Worm (Caenorhabditis elegans) whole organism, late embryonic: ENCODE results near the gene asd-1.

Experiments
- C08G9.2 ChIP-seq: sonication (generic microtip); optimal IDR thresholded peaks from 2 replicates; lab custom pipeline; 2016; ENCODE audit warnings: mild to moderate bottlenecking, missing genetic modification characterization, moderate library complexity, missing compliant biosample characterization
- F13H6.1 ChIP-seq: sonication (generic microtip); optimal IDR thresholded peaks from 2 replicates; lab custom pipeline; 2016; ENCODE audit warnings: missing genetic modification characterization, missing compliant biosample characterization
- K02D7.2 ChIP-seq: sonication (generic microtip); optimal IDR thresholded peaks from 2 replicates; lab custom pipeline; 2017; ENCODE audit warnings: mild to moderate bottlenecking, missing genetic modification characterization, missing compliant biosample characterization
- K09A11.1 ChIP-seq: sonication (generic microtip); optimal IDR thresholded peaks from 2 replicates; lab custom pipeline; 2017; ENCODE audit warnings: antibody characterized with exemption, mild to moderate bottlenecking, missing genetic modification characterization, missing compliant biosample characterization; ENCODE audit not compliant: insufficient read depth
- T23F11.4 ChIP-seq: fragments of 200-800 bp; sonication (Bioruptor generic); optimal IDR thresholded peaks from 2 replicates; lab custom pipeline; 2018; ENCODE audit warnings: mild to moderate bottlenecking, missing genetic modification characterization, missing compliant biosample characterization
- Y22D7AL.16 ChIP-seq: sonication (generic microtip); optimal IDR thresholded peaks from 2 replicates; lab custom pipeline; 2016; ENCODE audit warnings: missing genetic modification characterization, missing compliant biosample characterization
- ama-1 ChIP-seq: fragments of 150-350 bp; optimal IDR thresholded peaks from 2 replicates; lab custom pipeline; 2014
- ceh-18 ChIP-seq: sonication (generic microtip); optimal IDR thresholded peaks from 2 replicates; lab custom pipeline; 2016; ENCODE audit warnings: missing genetic modification characterization, missing compliant biosample characterization
- ceh-19 ChIP-seq: fragments of 200-800 bp; sonication (Bioruptor generic); optimal IDR thresholded peaks from 2 replicates; lab custom pipeline; 2018; ENCODE audit warnings: mild to moderate bottlenecking, missing genetic modification characterization, missing compliant biosample characterization
- ceh-2 ChIP-seq: sonication (generic microtip); optimal IDR thresholded peaks from 2 replicates; lab custom pipeline; 2016; ENCODE audit warnings: missing genotype, missing genetic modification characterization, missing compliant biosample characterization
- ceh-24 ChIP-seq: sonication (generic microtip); optimal IDR thresholded peaks from 2 replicates; lab custom pipeline; 2016; ENCODE audit warnings: mild to moderate bottlenecking, missing genetic modification characterization, missing compliant biosample characterization
- ceh-30 ChIP-seq: fragments of 150-350 bp; optimal IDR thresholded peaks from 2 replicates; lab custom pipeline; 2014; ENCODE audit warnings: missing biosample characterization, missing genetic modification characterization
- ceh-48 ChIP-seq: sonication (generic microtip); optimal IDR thresholded peaks from 2 replicates; lab custom pipeline; 2016; ENCODE audit warnings: missing genetic modification characterization, inconsistent platforms, missing compliant biosample characterization
- ceh-6 ChIP-seq: fragments of 200-800 bp; sonication (Bioruptor generic); optimal IDR thresholded peaks from 2 replicates; lab custom pipeline; 2018; ENCODE audit warnings: mild to moderate bottlenecking, missing genetic modification characterization, missing compliant biosample characterization
- ceh-9 ChIP-seq: sonication (generic microtip); optimal IDR thresholded peaks from 2 replicates; lab custom pipeline; 2016; ENCODE audit warnings: mild to moderate bottlenecking, missing genetic modification characterization, inconsistent platforms, missing compliant biosample characterization
- dmd-4 ChIP-seq: sonication (generic microtip); optimal IDR thresholded peaks from 2 replicates; lab custom pipeline; 2016; ENCODE audit warnings: borderline replicate concordance, missing genetic modification characterization, missing compliant biosample characterization
- dve-1 ChIP-seq: sonication (generic microtip); optimal IDR thresholded peaks from 2 replicates; lab custom pipeline; 2017; ENCODE audit warnings: antibody characterized with exemption, mild to moderate bottlenecking, missing genetic modification characterization, missing compliant biosample characterization
- elt-4 ChIP-seq: sonication (generic microtip); optimal IDR thresholded peaks from 2 replicates; lab custom pipeline; 2016; ENCODE audit warnings: missing genetic modification characterization, missing compliant biosample characterization
- fax-1 ChIP-seq: sonication (generic microtip); optimal IDR thresholded peaks from 2 replicates; lab custom pipeline; 2016; ENCODE audit warnings: missing genotype, missing genetic modification characterization, missing compliant biosample characterization
- fkh-10 ChIP-seq: fragments of 150-350 bp; optimal IDR thresholded peaks from 2 replicates; lab custom pipeline; 2014; ENCODE audit warnings: missing biosample characterization, missing genetic modification reagents, missing genetic modification characterization
- fkh-6 ChIP-seq: sonication (generic microtip); optimal IDR thresholded peaks from 2 replicates; lab custom pipeline; 2016; ENCODE audit warnings: missing genetic modification characterization, missing compliant biosample characterization
- gmeb-2 ChIP-seq: sonication (generic microtip); optimal IDR thresholded peaks from 2 replicates; lab custom pipeline; 2016; ENCODE audit warnings: missing genetic modification characterization, inconsistent platforms, missing compliant biosample characterization
- hlh-13 ChIP-seq: fragments of 200-800 bp; sonication (Bioruptor generic); optimal IDR thresholded peaks from 2 replicates; lab custom pipeline; 2018; ENCODE audit warnings: mild to moderate bottlenecking, missing genetic modification characterization, missing compliant biosample characterization
- hlh-15 ChIP-seq: sonication (generic microtip); optimal IDR thresholded peaks from 2 replicates; lab custom pipeline; 2016; ENCODE audit warnings: missing genetic modification characterization, missing compliant biosample characterization
- hlh-30 ChIP-seq: sonication (generic microtip); optimal IDR thresholded peaks from 2 replicates; lab custom pipeline; 2017; ENCODE audit warnings: antibody characterized with exemption, missing genetic modification characterization, missing compliant biosample characterization; ENCODE audit not compliant: insufficient read depth
- hlh-8 ChIP-seq: sonication (generic microtip); optimal IDR thresholded peaks from 2 replicates; lab custom pipeline; 2016; ENCODE audit warnings: missing genotype, missing genetic modification characterization, missing compliant biosample characterization
- lin-11 ChIP-seq: fragments of 200-800 bp; sonication (Bioruptor generic); optimal IDR thresholded peaks from 2 replicates; lab custom pipeline; 2018; ENCODE audit warnings: mild to moderate bottlenecking, missing genetic modification characterization, missing compliant biosample characterization
- madf-2 ChIP-seq: sonication (generic microtip); optimal IDR thresholded peaks from 2 replicates; lab custom pipeline; 2017; ENCODE audit warnings: missing genetic modification characterization, missing compliant biosample characterization
- nfya-1 ChIP-seq: sonication (generic microtip); optimal IDR thresholded peaks from 2 replicates; lab custom pipeline; 2017; ENCODE audit warnings: missing genetic modification characterization, mild to moderate bottlenecking, missing compliant biosample characterization, antibody characterized with exemption, moderate library complexity
- odd-2 ChIP-seq: sonication (generic microtip); optimal IDR thresholded peaks from 2 replicates; lab custom pipeline; 2017; ENCODE audit warnings: antibody characterized with exemption, mild to moderate bottlenecking, missing genetic modification characterization, missing compliant biosample characterization
- pag-3 ChIP-seq: sonication (generic microtip); optimal IDR thresholded peaks from 2 replicates; lab custom pipeline; 2016; ENCODE audit warnings: missing compliant biosample characterization, missing genetic modification characterization, borderline replicate concordance
- pax-1 ChIP-seq: fragments of 150-350 bp; optimal IDR thresholded peaks from 2 replicates; lab custom pipeline; 2014; ENCODE audit warnings: missing biosample characterization, missing genetic modification characterization
- pha-2 ChIP-seq: sonication (generic microtip); optimal IDR thresholded peaks from 2 replicates; lab custom pipeline; 2017; ENCODE audit warnings: mild to moderate bottlenecking, missing genetic modification characterization, missing compliant biosample characterization
- pha-4 ChIP-seq: fragments of 150-350 bp; optimal IDR thresholded peaks from 2 replicates; lab custom pipeline; 2018; ENCODE audit warnings: missing biosample characterization, missing genetic modification reagents, missing genetic modification characterization
- pqm-1 ChIP-seq: sonication (generic microtip); optimal IDR thresholded peaks from 2 replicates; lab custom pipeline; 2016; ENCODE audit warnings: missing genetic modification characterization, missing compliant biosample characterization
- pros-1 ChIP-seq: fragments of 150-350 bp; optimal IDR thresholded peaks from 2 replicates; lab custom pipeline; 2014; ENCODE audit warnings: missing biosample characterization, missing genetic modification reagents, missing genetic modification characterization
- rnt-1 ChIP-seq: sonication (generic microtip); optimal IDR thresholded peaks from 2 replicates; lab custom pipeline; 2016; ENCODE audit warnings: missing genetic modification characterization, missing compliant biosample characterization
- sdc-2 ChIP-seq: sonication (generic microtip); optimal IDR thresholded peaks from 2 replicates; lab custom pipeline; 2016; ENCODE audit warnings: missing genotype, missing genetic modification characterization, missing compliant biosample characterization
- sox-2 ChIP-seq: fragments of 200-800 bp; sonication (Bioruptor generic); IDR thresholded peaks from 2 replicates; pipeline ENCODE4 v1.3.6; 2022; ENCODE audit warnings: missing genetic modification reagents, missing genetic modification characterization, missing compliant biosample characterization
- sox-4 ChIP-seq: sonication (generic microtip); optimal IDR thresholded peaks from 2 replicates; lab custom pipeline; 2017; ENCODE audit warnings: mild to moderate bottlenecking, missing genetic modification characterization, inconsistent platforms, missing compliant biosample characterization
- syd-9 ChIP-seq: sonication (generic microtip); optimal IDR thresholded peaks from 2 replicates; lab custom pipeline; 2016; ENCODE audit warnings: mild to moderate bottlenecking, missing genetic modification characterization, moderate library complexity, missing compliant biosample characterization
- tbx-2 ChIP-seq: sonication (generic microtip); optimal IDR thresholded peaks from 2 replicates; lab custom pipeline; 2016; ENCODE audit warnings: missing genetic modification characterization, missing compliant biosample characterization
- tbx-7 ChIP-seq: sonication (generic microtip); optimal IDR thresholded peaks from 2 replicates; lab custom pipeline; 2016; ENCODE audit warnings: missing genotype, missing genetic modification characterization, missing compliant biosample characterization
- unc-42 ChIP-seq: sonication (generic microtip); optimal IDR thresholded peaks from 2 replicates; lab custom pipeline; 2016; ENCODE audit warnings: missing genotype, missing genetic modification characterization, missing compliant biosample characterization
- unc-55 ChIP-seq: sonication (generic microtip); optimal IDR thresholded peaks from 2 replicates; lab custom pipeline; 2017; ENCODE audit warnings: missing biosample characterization, missing genetic modification reagents, missing genetic modification characterization
- unc-86 ChIP-seq: sonication (generic microtip); optimal IDR thresholded peaks from 2 replicates; lab custom pipeline; 2016; ENCODE audit warnings: missing genetic modification characterization, missing compliant biosample characterization
- zip-5 ChIP-seq: sonication (generic microtip); optimal IDR thresholded peaks from 2 replicates; lab custom pipeline; 2016; ENCODE audit warnings: missing genetic modification characterization, missing compliant biosample characterization
- ztf-16 ChIP-seq: sonication (generic microtip); optimal IDR thresholded peaks from 2 replicates; lab custom pipeline; 2017; ENCODE audit warnings: missing genetic modification characterization, missing compliant biosample characterization

The asd-1 gene

DNA sequence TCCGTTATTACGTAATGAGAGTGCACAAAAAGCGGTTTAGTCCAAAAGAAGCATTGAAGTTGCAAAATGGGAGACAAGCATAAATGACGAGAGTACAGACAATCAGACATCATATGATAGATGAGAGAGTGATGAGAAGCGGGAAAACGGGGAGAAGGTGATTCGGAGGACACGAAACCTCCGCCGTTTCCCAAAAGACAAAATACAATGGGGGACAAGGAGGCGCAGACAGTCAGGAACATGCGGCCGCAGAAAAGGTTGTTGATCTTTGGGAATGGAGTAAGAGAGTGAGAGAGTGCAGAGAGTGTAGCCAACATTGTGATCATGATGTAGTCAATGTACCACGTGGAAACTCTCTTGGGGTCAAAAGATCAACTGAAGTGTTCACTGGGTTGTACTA, 40.6 kb downstream of the asd-1 start (continued):
- no peak for TF ChIP-seq hlh-13 (GFP tag; lab: Kevin White, UChicago)
- TF ChIP-seq madf-2 (tag; lab: Kevin White, UChicago) = no peak
- no peak for TF ChIP-seq ztf-16 (tag; lab: Kevin White, UChicago)
- no peak for TF ChIP-seq pax-1 (tag; lab: Kevin White, UChicago)
- peak; percentile 93 for TF ChIP-seq ceh-18 (tag; lab: Kevin White, UChicago)
- TF ChIP-seq F13H6.1 (tag; lab: Kevin White, UChicago) = peak; percentile 74
- no peak for TF ChIP-seq fkh-6 (tag; lab: Kevin White, UChicago)
- TF ChIP-seq ceh-19 (GFP tag; lab: Kevin White, UChicago) = peak; percentile 28
- peak; percentile 1 for TF ChIP-seq fax-1 (tag; lab: Kevin White, UChicago)
- no peak for TF ChIP-seq lin-11 (tag; lab: Kevin White, UChicago)
- TF ChIP-seq K02D7.2 = no peak
- TF ChIP-seq ceh-30 = peak; percentile 57
- TF ChIP-seq pqm-1 (tag; lab: Kevin White, UChicago) = peak; percentile 81
- no peak for TF ChIP-seq odd-2 (tag; lab: Kevin White, UChicago)
- TF ChIP-seq elt-4 (tag; lab: Kevin White, UChicago) = no peak
- no peak for TF ChIP-seq pha-4 (tag; lab: Kevin White, UChicago)
- TF ChIP-seq dmd-4 = no peak
- TF ChIP-seq zip-5 (tag; lab: Kevin White, UChicago) = no peak
- no peak for TF ChIP-seq ceh-9
- TF ChIP-seq ceh-6 (GFP tag; lab: Kevin White, UChicago) = no peak
- TF ChIP-seq sdc-2 (tag; lab: Kevin White, UChicago) = peak; percentile 34
- TF ChIP-seq nfya-1 (tag; lab: Kevin White, UChicago) = peak; percentile 83
- TF ChIP-seq Y22D7AL.16 (tag; lab: Kevin White, UChicago) = no peak
- TF ChIP-seq unc-42 (tag; lab: Kevin White, UChicago) = peak; percentile 59
- TF ChIP-seq pros-1 = peak; percentile 76
- peak; percentile 93 for TF ChIP-seq hlh-30 (tag; lab: Kevin White, UChicago)
- TF ChIP-seq C08G9.2 = peak; percentile 59
- no peak for TF ChIP-seq sox-4 (tag; lab: Kevin White, UChicago)
- peak; percentile 5 for TF ChIP-seq tbx-7 (tag; lab: Kevin White, UChicago)
- TF ChIP-seq dve-1 = peak; percentile 74
- TF ChIP-seq tbx-2 (tag; lab: Kevin White, UChicago) = peak; percentile 84
- no peak for TF ChIP-seq pha-2
- TF ChIP-seq rnt-1 (tag; lab: Kevin White, UChicago) = peak; percentile 92
- peak; percentile 50 for TF ChIP-seq hlh-8 (tag; lab: Kevin White, UChicago)
- TF ChIP-seq fkh-10 = no peak
- no peak for TF ChIP-seq ceh-48 (tag; lab: Kevin White, UChicago)
- TF ChIP-seq unc-55 = peak; percentile 85
- no peak for TF ChIP-seq ceh-24 (tag; lab: Kevin White, UChicago)
- no peak for TF ChIP-seq sox-2 (GFP tag; lab: Robert Waterston, UW)
- no peak for TF ChIP-seq ama-1 (lab: Kevin White, UChicago)
- TF ChIP-seq unc-86 (tag; lab: Kevin White, UChicago) = no peak
- TF ChIP-seq pag-3 (tag; lab: Kevin White, UChicago) = no peak
- TF ChIP-seq hlh-15 = no peak
- no peak for TF ChIP-seq T23F11.4
- no peak for TF ChIP-seq K09A11.1 (tag; lab: Kevin White, UChicago)
- TF ChIP-seq ceh-2 (tag; lab: Kevin White, UChicago) = no peak
- peak; percentile 38 for TF ChIP-seq syd-9 (tag; lab: Kevin White, UChicago)
- no peak for TF ChIP-seq gmeb-2 (tag; lab: Kevin White, UChicago)
